Worm (Caenorhabditis elegans) whole organism, young adult: ENCODE measurements around the gene Y50D4A.5.

Experiments
- B0019.2 ChIP-seq: fragments of 200-800 bp; sonication (Bioruptor generic); conservative IDR thresholded peaks from 2 replicates; pipeline ENCODE4 v1.3.6; 2022; ENCODE audit warnings: missing genetic modification reagents, missing genetic modification characterization, missing compliant biosample characterization
- D2030.7 ChIP-seq: fragments of 200-800 bp; sonication (Bioruptor generic); IDR thresholded peaks from 2 replicates; pipeline ENCODE4 v1.3.6; 2022; ENCODE audit warnings: missing genetic modification reagents, missing genetic modification characterization, missing compliant biosample characterization
- F23B12.7 ChIP-seq: sonication (generic microtip); optimal IDR thresholded peaks from 2 replicates; lab custom pipeline; 2017; ENCODE audit warnings: missing genetic modification characterization, mild to moderate bottlenecking, missing compliant biosample characterization, antibody characterized with exemption, moderate library complexity; ENCODE audit not compliant: insufficient read depth
- F33H1.4 ChIP-seq: fragments of 200-800 bp; sonication (Bioruptor generic); IDR thresholded peaks from 2 replicates; pipeline ENCODE4 v1.3.6; 2022; ENCODE audit warnings: missing genetic modification reagents, missing genetic modification characterization, missing compliant biosample characterization
- F49E8.2 ChIP-seq: sonication (generic microtip); optimal IDR thresholded peaks from 3 replicates; lab custom pipeline; 2017; ENCODE audit warnings: missing genetic modification characterization, mild to moderate bottlenecking, missing compliant biosample characterization, antibody characterized with exemption, moderate library complexity; ENCODE audit not compliant: insufficient read depth
- F57C9.4 ChIP-seq: sonication (generic microtip); optimal IDR thresholded peaks from 2 replicates; lab custom pipeline; 2017; ENCODE audit warnings: mild to moderate bottlenecking, missing genetic modification characterization, missing compliant biosample characterization
- K11D2.4 ChIP-seq: fragments of 200-800 bp; sonication (Bioruptor generic); IDR thresholded peaks from 2 replicates; pipeline ENCODE4 v1.3.6; 2022; ENCODE audit warnings: missing genetic modification reagents, missing genetic modification characterization, missing compliant biosample characterization
- K12H6.12 ChIP-seq: fragments of 200-800 bp; sonication (Bioruptor generic); optimal IDR thresholded peaks from 2 replicates; lab custom pipeline; 2018; ENCODE audit warnings: mild to moderate bottlenecking, missing genetic modification characterization, missing compliant biosample characterization
- Y53G8AR.9 ChIP-seq: fragments of 200-800 bp; sonication (Bioruptor generic); conservative IDR thresholded peaks from 2 replicates; pipeline ENCODE4 v1.3.6; 2022; ENCODE audit warnings: missing genetic modification reagents, missing genetic modification characterization, missing compliant biosample characterization
- Y79H2A.3 ChIP-seq: fragments of 200-800 bp; sonication (Bioruptor generic); conservative IDR thresholded peaks from 2 replicates; pipeline ENCODE4 v1.3.6; 2022; ENCODE audit warnings: missing genetic modification reagents, missing genetic modification characterization, missing compliant biosample characterization
- Y95B8A.8 ChIP-seq: fragments of 200-800 bp; sonication (Bioruptor generic); IDR thresholded peaks from 2 replicates; pipeline ENCODE4 v1.3.6; 2022; ENCODE audit warnings: missing genetic modification reagents, missing genetic modification characterization, missing compliant biosample characterization
- aptf-2 ChIP-seq: fragments of 200-800 bp; sonication (Bioruptor generic); conservative IDR thresholded peaks from 2 replicates; pipeline ENCODE4 v1.3.6; 2022; ENCODE audit warnings: missing genetic modification reagents, missing genetic modification characterization, missing compliant biosample characterization
- attf-3 ChIP-seq: fragments of 200-800 bp; sonication (Bioruptor generic); conservative IDR thresholded peaks from 2 replicates; pipeline ENCODE4 v1.3.6; 2022; ENCODE audit warnings: missing genetic modification reagents, missing genetic modification characterization, missing compliant biosample characterization
- ceh-40 ChIP-seq: fragments of 200-800 bp; sonication (Bioruptor generic); IDR thresholded peaks from 2 replicates; pipeline ENCODE4 v1.3.6; 2022; ENCODE audit warnings: missing genetic modification characterization, missing compliant biosample characterization
- ceh-58 ChIP-seq: fragments of 200-800 bp; sonication (Bioruptor generic); IDR thresholded peaks from 2 replicates; pipeline ENCODE4 v1.3.6; 2022; ENCODE audit warnings: missing genetic modification characterization, missing compliant biosample characterization
- ceh-79 ChIP-seq: sonication (generic microtip); optimal IDR thresholded peaks from 2 replicates; lab custom pipeline; 2017; ENCODE audit warnings: mild to moderate bottlenecking, missing genetic modification characterization, missing compliant biosample characterization
- ceh-91 ChIP-seq: fragments of 200-800 bp; sonication (Bioruptor generic); IDR thresholded peaks from 2 replicates; pipeline ENCODE4 v1.3.6; 2022; ENCODE audit warnings: missing genetic modification reagents, missing genetic modification characterization, missing compliant biosample characterization
- chd-7 ChIP-seq: sonication (generic microtip); optimal IDR thresholded peaks from 2 replicates; lab custom pipeline; 2016; ENCODE audit warnings: mild to moderate bottlenecking, missing genetic modification characterization, moderate library complexity, missing compliant biosample characterization
- dox-1 ChIP-seq: fragments of 200-800 bp; sonication (Bioruptor generic); IDR thresholded peaks from 2 replicates; pipeline ENCODE4 v1.3.6; 2022; ENCODE audit warnings: missing genetic modification reagents, missing genetic modification characterization, missing compliant biosample characterization
- dpff-1 ChIP-seq: sonication (generic microtip); optimal IDR thresholded peaks from 2 replicates; lab custom pipeline; 2017; ENCODE audit warnings: mild to moderate bottlenecking, missing genetic modification characterization, missing compliant biosample characterization
- dpl-1 ChIP-seq: fragments of 150-350 bp; optimal IDR thresholded peaks from 2 replicates; lab custom pipeline; 2014; ENCODE audit warnings: missing biosample characterization, missing genetic modification reagents, missing genetic modification characterization
- ekl-4 ChIP-seq: fragments of 200-800 bp; sonication (Bioruptor generic); IDR thresholded peaks from 2 replicates; pipeline ENCODE4 v1.3.6; 2022; ENCODE audit warnings: missing genetic modification reagents, missing genetic modification characterization, missing compliant biosample characterization
- ets-4 ChIP-seq: fragments of 200-800 bp; sonication (Bioruptor generic); optimal IDR thresholded peaks from 2 replicates; lab custom pipeline; 2018; ENCODE audit warnings: mild to moderate bottlenecking, missing genetic modification characterization, missing compliant biosample characterization
- gei-17 ChIP-seq: fragments of 200-800 bp; sonication (Bioruptor generic); optimal IDR thresholded peaks from 2 replicates; lab custom pipeline; 2018; ENCODE audit warnings: mild to moderate bottlenecking, missing genetic modification characterization, missing compliant biosample characterization
- him-1 ChIP-seq: sonication (generic microtip); optimal IDR thresholded peaks from 2 replicates; lab custom pipeline; 2016; ENCODE audit warnings: missing genotype, missing genetic modification reagents, missing genetic modification characterization, missing compliant biosample characterization
- hlh-12 ChIP-seq: sonication (generic microtip); optimal IDR thresholded peaks from 2 replicates; lab custom pipeline; 2016; ENCODE audit warnings: missing genetic modification characterization, missing compliant biosample characterization
- hsf-1 ChIP-seq: fragments of 200-800 bp; sonication (Bioruptor generic); IDR thresholded peaks from 2 replicates; pipeline ENCODE4 v1.3.6; 2022; ENCODE audit warnings: missing genetic modification reagents, missing genetic modification characterization, missing compliant biosample characterization
- lin-54 ChIP-seq: fragments of 200-800 bp; sonication (Bioruptor generic); optimal IDR thresholded peaks from 2 replicates; lab custom pipeline; 2018; ENCODE audit warnings: mild to moderate bottlenecking, missing genetic modification characterization, missing compliant biosample characterization
- lir-1 ChIP-seq: fragments of 200-800 bp; sonication (Bioruptor generic); conservative IDR thresholded peaks from 2 replicates; pipeline ENCODE4 v1.3.6; 2022; ENCODE audit warnings: missing genetic modification reagents, missing genetic modification characterization, missing compliant biosample characterization
- madf-10 ChIP-seq: sonication (generic microtip); optimal IDR thresholded peaks from 2 replicates; lab custom pipeline; 2016; ENCODE audit warnings: mild to moderate bottlenecking, missing genetic modification characterization, missing compliant biosample characterization
- madf-8 ChIP-seq: fragments of 200-800 bp; sonication (Bioruptor generic); conservative IDR thresholded peaks from 2 replicates; pipeline ENCODE4 v1.3.6; 2022; ENCODE audit warnings: missing genetic modification reagents, missing genetic modification characterization, missing compliant biosample characterization
- mcd-1 ChIP-seq: fragments of 200-800 bp; sonication (Bioruptor generic); IDR thresholded peaks from 2 replicates; pipeline ENCODE4 v1.3.6; 2022; ENCODE audit warnings: missing genetic modification reagents, missing genetic modification characterization, missing compliant biosample characterization
- mes-4 ChIP-seq: sonication (generic microtip); optimal IDR thresholded peaks from 2 replicates; lab custom pipeline; 2016; ENCODE audit warnings: missing genotype, missing genetic modification characterization, missing compliant biosample characterization
- nfyb-1 ChIP-seq: fragments of 200-800 bp; sonication (Bioruptor generic); IDR thresholded peaks from 2 replicates; pipeline ENCODE4 v1.3.6; 2022; ENCODE audit warnings: missing genetic modification reagents, missing genetic modification characterization, missing compliant biosample characterization
- nhr-120 ChIP-seq: fragments of 200-800 bp; sonication (Bioruptor generic); IDR thresholded peaks from 2 replicates; pipeline ENCODE4 v1.3.6; 2022; ENCODE audit warnings: missing genetic modification characterization, missing compliant biosample characterization
- nhr-80 ChIP-seq: sonication (generic microtip); optimal IDR thresholded peaks from 2 replicates; lab custom pipeline; 2016; ENCODE audit warnings: missing genetic modification characterization, missing compliant biosample characterization
- rcor-1 ChIP-seq: fragments of 200-800 bp; sonication (Bioruptor generic); IDR thresholded peaks from 2 replicates; pipeline ENCODE4 v1.3.6; 2022; ENCODE audit warnings: missing genetic modification reagents, missing genetic modification characterization, missing compliant biosample characterization
- repo-1 ChIP-seq: sonication (generic microtip); optimal IDR thresholded peaks from 2 replicates; lab custom pipeline; 2017; ENCODE audit warnings: mild to moderate bottlenecking, missing genetic modification characterization, missing compliant biosample characterization
- rpc-1 ChIP-seq, 2 experiments: fragments of 150-350 bp in 1 of 2; sonication (generic microtip) in 1 of 2; optimal IDR thresholded peaks; 2 replicates each; lab custom pipeline; 2014 to 2018; ENCODE audit warnings: missing biosample characterization in 1 of 2, missing genetic modification characterization in 1 of 2, missing genetic modification reagents in 1 of 2, missing genotype in 1 of 2
- sdz-38 ChIP-seq: sonication (generic microtip); optimal IDR thresholded peaks from 2 replicates; lab custom pipeline; 2016; ENCODE audit warnings: missing genotype, missing genetic modification characterization, missing compliant biosample characterization
- snpc-1.1 ChIP-seq: sonication (generic microtip); optimal IDR thresholded peaks from 2 replicates; lab custom pipeline; 2017; ENCODE audit warnings: missing genetic modification characterization, mild to moderate bottlenecking, missing compliant biosample characterization, antibody characterized with exemption, moderate library complexity, missing genotype, missing genetic modification reagents; ENCODE audit not compliant: insufficient read depth
- tlf-1 ChIP-seq: fragments of 200-800 bp; sonication (Bioruptor generic); optimal IDR thresholded peaks from 2 replicates; lab custom pipeline; 2018; ENCODE audit warnings: mild to moderate bottlenecking, missing genetic modification characterization, missing compliant biosample characterization
- unc-130 ChIP-seq: sonication (generic microtip); optimal IDR thresholded peaks from 2 replicates; lab custom pipeline; 2016; ENCODE audit warnings: missing genetic modification reagents, missing genetic modification characterization, missing compliant biosample characterization
- ztf-25 ChIP-seq: fragments of 200-800 bp; sonication (Bioruptor generic); IDR thresholded peaks from 2 replicates; pipeline ENCODE4 v1.3.6; 2022; ENCODE audit warnings: missing genetic modification reagents, missing genetic modification characterization, missing compliant biosample characterization
- ztf-3 ChIP-seq: fragments of 200-800 bp; sonication (Bioruptor generic); optimal IDR thresholded peaks from 2 replicates; lab custom pipeline; 2018; ENCODE audit warnings: mild to moderate bottlenecking, missing genetic modification characterization, missing compliant biosample characterization

Gene Y50D4A.5

DNA sequence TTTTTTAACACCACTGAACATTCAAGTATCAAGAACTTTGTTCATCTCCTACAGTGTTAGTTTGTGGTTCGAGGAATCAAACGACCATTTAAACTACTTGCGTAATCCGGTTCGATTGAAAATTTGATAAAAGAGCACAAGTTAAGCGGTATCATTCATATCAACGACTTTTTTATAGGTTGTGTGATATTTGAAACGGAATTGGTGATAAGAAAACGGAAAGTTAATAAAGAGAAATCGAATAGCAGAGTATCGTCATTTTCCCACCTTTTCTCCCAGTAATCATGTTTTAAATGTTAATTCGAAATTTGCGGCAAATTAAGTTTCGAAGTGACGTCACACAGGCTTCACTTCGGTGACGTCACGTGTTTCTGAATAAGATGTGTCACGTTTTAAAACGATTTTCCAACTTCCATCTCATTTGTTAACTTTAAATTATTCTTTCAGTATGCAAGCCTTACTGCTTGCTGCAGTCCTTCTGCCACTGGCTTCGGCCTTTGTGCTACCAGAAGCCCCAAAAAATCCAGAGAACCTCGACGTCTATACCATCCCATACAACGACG is 30.7 kb upstream of the Y50D4A.5 start, which contains the start of gene T21H3.1 (continued):
- no peak for TF ChIP-seq ceh-79
- no peak for TF ChIP-seq B0019.2
- TF ChIP-seq ztf-25, result 0 out of 2 replicates have a peak, but pooled peaks have one; percentile 5
- no peak for TF ChIP-seq ztf-3 (GFP tag; lab: Kevin White, UChicago)

DNA sequence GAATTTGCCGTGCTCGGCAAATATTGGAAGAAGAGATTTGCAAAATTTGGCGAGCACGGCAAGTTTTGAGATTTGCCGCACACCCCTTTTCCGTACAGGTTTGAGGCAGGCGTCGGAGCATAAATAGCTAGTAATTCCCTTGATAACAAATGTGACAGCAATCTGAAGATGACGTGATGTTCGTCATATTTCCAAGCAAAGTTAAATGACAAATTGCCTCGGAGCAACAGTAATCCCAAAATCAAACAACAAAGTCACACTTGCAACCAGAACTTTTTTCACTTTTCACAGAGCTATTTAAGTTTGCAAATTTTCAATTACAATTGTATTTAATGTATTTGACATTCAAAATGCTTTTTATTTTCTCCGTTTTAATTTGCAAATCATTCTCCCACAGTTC is 27.8 kb upstream of the Y50D4A.5 start, which contains the start of gene F25A2.1:
TSS of gene F25A2.1 (plus strand) at position 301 of the 400 bp plus-strand sequence.
- TF ChIP-seq K12H6.12 (tag; lab: Kevin White, UChicago), result no peak
- peak; percentile 28 for TF ChIP-seq ets-4 (GFP tag; lab: Kevin White, UChicago)
- TF ChIP-seq nhr-80, result peak; percentile 14
- TF ChIP-seq Y53G8AR.9 (GFP tag; lab: Robert Waterston, UW), result 0 out of 2 replicates have a peak, but pooled peaks have one; percentile 32

DNA sequence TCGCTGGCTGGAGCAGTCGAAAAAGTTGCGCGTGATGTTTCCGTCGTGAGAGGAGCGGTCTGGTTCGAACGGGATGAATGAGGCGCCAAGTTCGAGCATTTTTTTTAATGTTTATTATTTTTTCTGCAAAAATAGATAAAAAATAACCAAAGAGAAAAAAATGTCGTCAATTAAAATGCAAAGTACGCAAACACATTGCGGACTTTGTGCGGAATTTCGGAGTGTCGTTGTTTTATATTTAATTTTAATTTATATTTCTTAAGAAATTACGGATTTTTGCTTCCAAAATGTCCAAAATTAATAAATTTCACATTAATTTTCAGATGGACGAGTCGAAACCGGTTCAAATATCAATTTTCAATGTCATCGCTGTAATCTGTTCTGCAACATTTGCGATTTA is 11.1 kb upstream of the Y50D4A.5 start, which contains the start of the genes wrb-1 and Y50D4A.4:
TSS of gene wrb-1 (plus strand) at position 78 of the 400 bp plus-strand sequence.
TSS of gene Y50D4A.4 (minus strand) at position 133 of the 400 bp plus-strand sequence.
- no peak for TF ChIP-seq ztf-25
- no peak for TF ChIP-seq nhr-120 (GFP tag; lab: Robert Waterston, UW)
- TF ChIP-seq sdz-38, result no peak
- no peak for TF ChIP-seq unc-130
- TF ChIP-seq mcd-1 (GFP tag; lab: Robert Waterston, UW), result peak; percentile 57
- no peak for TF ChIP-seq aptf-2
- no peak for TF ChIP-seq chd-7 (tag; lab: Kevin White, UChicago)
- TF ChIP-seq ceh-40 (GFP tag; lab: Robert Waterston, UW), result no peak
- TF ChIP-seq him-1 (tag; lab: Kevin White, UChicago), result no peak
- TF ChIP-seq dpl-1, result peak; percentile 40
- no peak for TF ChIP-seq ekl-4
- TF ChIP-seq F49E8.2 (tag; lab: Kevin White, UChicago), result no peak
- TF ChIP-seq D2030.7 (GFP tag; lab: Robert Waterston, UW), result no peak
- TF ChIP-seq snpc-1.1 (tag; lab: Kevin White, UChicago), result no peak
- TF ChIP-seq dpff-1 (tag; lab: Kevin White, UChicago), result no peak
- TF ChIP-seq ceh-79, result no peak
- no peak for TF ChIP-seq madf-10
- TF ChIP-seq mes-4 (tag; lab: Kevin White, UChicago), result no peak
- no peak for TF ChIP-seq Y95B8A.8 (GFP tag; lab: Robert Waterston, UW)
- no peak for TF ChIP-seq F33H1.4 (GFP tag; lab: Robert Waterston, UW)
- TF ChIP-seq attf-3 (GFP tag; lab: Robert Waterston, UW), result peak; percentile 94
- no peak for TF ChIP-seq F57C9.4 (tag; lab: Kevin White, UChicago)
- TF ChIP-seq lir-1 (GFP tag; lab: Robert Waterston, UW), result no peak
- no peak for TF ChIP-seq tlf-1 (GFP tag; lab: Kevin White, UChicago)
- no peak for TF ChIP-seq madf-8 (GFP tag; lab: Robert Waterston, UW)
- no peak for TF ChIP-seq F23B12.7 (tag; lab: Kevin White, UChicago)
- no peak for TF ChIP-seq rpc-1 (optimal IDR thresholded peaks at IDR 0.05; lab: Kevin White, UChicago)
- TF ChIP-seq rpc-1 (tag; optimal IDR thresholded peaks at IDR 0.05; lab: Kevin White, UChicago), result no peak
- no peak for TF ChIP-seq gei-17
- TF ChIP-seq ceh-58 (GFP tag; lab: Robert Waterston, UW), result no peak
- no peak for TF ChIP-seq Y79H2A.3 (GFP tag; lab: Robert Waterston, UW)
- no peak for TF ChIP-seq K11D2.4 (GFP tag; lab: Robert Waterston, UW)
- no peak for TF ChIP-seq hlh-12 (tag; lab: Kevin White, UChicago)
- TF ChIP-seq ceh-91, result no peak
- TF ChIP-seq hsf-1 (GFP tag; lab: Robert Waterston, UW), result no peak
- no peak for TF ChIP-seq nfyb-1 (GFP tag; lab: Robert Waterston, UW)
- no peak for TF ChIP-seq repo-1 (tag; lab: Kevin White, UChicago)
- TF ChIP-seq rcor-1, result no peak
- TF ChIP-seq lin-54 (GFP tag; lab: Kevin White, UChicago), result peak; percentile 38
- TF ChIP-seq dox-1 (GFP tag; lab: Robert Waterston, UW), result no peak
- TF ChIP-seq Y53G8AR.9 (GFP tag; lab: Robert Waterston, UW), result no peak
